Fruit fly (Drosophila melanogaster): ENCODE data around the gene Cipc.

Gene Cipc

dm6 chr3R:26117465-26118081 is 10.9 kb downstream of the Cipc start (continued):
- TF ChIP-seq cyc (GFP tag; optimal IDR thresholded peaks at IDR 0.05) (no peak), CG31627 (GFP tag; optimal IDR thresholded peaks at IDR 0.05) (no peak), fd85E (GFP tag; optimal IDR thresholded peaks at IDR 0.05) (no peak), CG3032 (tag; optimal IDR thresholded peaks at IDR 0.05) (peak; percentile 28), dac (GFP tag; optimal IDR thresholded peaks at IDR 0.05) (no peak), topi (GFP tag; optimal IDR thresholded peaks at IDR 0.05) (no peak), CG1621 (tag; optimal IDR thresholded peaks at IDR 0.05) (peak; percentile 22), Hr39 (GFP tag; optimal IDR thresholded peaks at IDR 0.05) (no peak), achi (GFP tag; optimal IDR thresholded peaks at IDR 0.05) (peak; percentile 17), Smox (GFP tag; optimal IDR thresholded peaks at IDR 0.05) (no peak), CG16779 (tag; optimal IDR thresholded peaks at IDR 0.05) (peak; percentile 49), salr (GFP tag; optimal IDR thresholded peaks at IDR 0.05) (peak; percentile 1 to 4), vri (GFP tag; optimal IDR thresholded peaks at IDR 0.05) (peak; percentile 22), Blimp-1 (GFP tag; optimal IDR thresholded peaks at IDR 0.05) (no peak), Sox15 (GFP tag; optimal IDR thresholded peaks at IDR 0.05) (no peak), esn (GFP tag; optimal IDR thresholded peaks at IDR 0.05) (no peak), Sox14 (GFP tag; optimal IDR thresholded peaks at IDR 0.05) (peak; percentile 25), Lpt (GFP tag; optimal IDR thresholded peaks at IDR 0.05) (no peak), CG11902 (GFP tag; optimal IDR thresholded peaks at IDR 0.05) (no peak), Eip75B (GFP tag; optimal IDR thresholded peaks at IDR 0.05) (peak; percentile 35), Eip93F (GFP tag; optimal IDR thresholded peaks at IDR 0.05) (no peak), CG8632 (GFP tag; optimal IDR thresholded peaks at IDR 0.05) (no peak), CG6808 (GFP tag; optimal IDR thresholded peaks at IDR 0.05) (peak; percentile 46), acj6 (GFP tag; optimal IDR thresholded peaks at IDR 0.05) (peak; percentile 15), eg (GFP tag; IDR thresholded peaks at IDR 0.05) (peak; percentile 60), CG10669 (GFP tag; optimal IDR thresholded peaks at IDR 0.05) (no peak), Ets21C (GFP tag; optimal IDR thresholded peaks at IDR 0.05) (no peak), Ets96B (tag; optimal IDR thresholded peaks at IDR 0.05) (peak; percentile 29), CG6854 (GFP tag; optimal IDR thresholded peaks at IDR 0.05) (no peak), CG15336 (GFP tag; IDR thresholded peaks at IDR 0.05) (peak; percentile 48; the same call in 1 of the 2 replicates), CG4318 (GFP tag; optimal IDR thresholded peaks at IDR 0.05) (peak; percentile 26)

dm6 chr3R:26119993-26120392 is 13.3 kb downstream of the Cipc start:
- TF ChIP-seq CG3032 (tag; optimal IDR thresholded peaks at IDR 0.05) (no peak), CG34406 (GFP tag; optimal IDR thresholded peaks at IDR 0.05) (no peak), CG10631 (GFP tag; optimal IDR thresholded peaks at IDR 0.05) (no peak), CG11294 (GFP tag; IDR thresholded peaks at IDR 0.05) (no peak), fkh (GFP tag; optimal IDR thresholded peaks at IDR 0.05) (no peak), CG8319 (GFP tag; optimal IDR thresholded peaks at IDR 0.05) (no peak), ss (GFP tag; optimal IDR thresholded peaks at IDR 0.05) (no peak), CG7368 (GFP tag; optimal IDR thresholded peaks at IDR 0.05) (no peak), cyc (GFP tag; optimal IDR thresholded peaks at IDR 0.05) (no peak)

DNA sequence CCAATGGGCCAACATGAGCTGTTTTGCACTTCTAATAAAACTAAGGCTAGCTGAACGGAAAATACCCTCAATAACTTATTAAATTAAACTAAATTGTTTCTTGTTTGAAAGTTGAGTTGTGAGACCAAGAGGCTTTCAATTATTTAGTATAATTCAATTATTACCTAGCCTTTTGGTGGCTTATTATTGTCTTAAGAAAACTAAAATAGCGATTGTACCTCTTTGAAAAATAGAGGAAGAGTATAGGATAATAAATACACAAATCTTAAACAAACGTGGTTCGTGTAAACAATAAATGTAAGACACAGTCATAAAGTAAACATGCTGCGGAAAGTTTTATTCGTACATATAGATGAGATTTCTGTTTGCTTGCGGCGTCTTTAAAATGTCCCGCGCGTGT is 14.4 kb downstream of the Cipc start:
- 0 out of 3 replicates have a peak, but pooled peaks have one; percentile 16 for TF ChIP-seq CG8119 (GFP tag; IDR thresholded peaks at IDR 0.05)
- peak; percentile 80 for TF ChIP-seq fkh (GFP tag; optimal IDR thresholded peaks at IDR 0.05)
- no peak for TF ChIP-seq CG6808 (GFP tag; optimal IDR thresholded peaks at IDR 0.05)
- TF ChIP-seq Sox102F (GFP tag; optimal IDR thresholded peaks at IDR 0.05) = no peak
- TF ChIP-seq eg (GFP tag; IDR thresholded peaks at IDR 0.05) = 0 out of 3 replicates have a peak, but pooled peaks have one; percentile 36
- 0 out of 2 replicates have a peak, but pooled peaks have one; percentile 30 for TF ChIP-seq CG15336 (GFP tag; IDR thresholded peaks at IDR 0.05)
